Worm (Caenorhabditis elegans) whole organism, young adult: Measurements from ENCODE around the gene F41G3.21.

Experiments used
- B0035.1 ChIP-seq: sonication (generic microtip); optimal IDR thresholded peaks from 2 replicates; lab custom pipeline; 2016; ENCODE audit warnings: missing genetic modification characterization, mild to moderate bottlenecking, missing compliant biosample characterization, missing genotype, missing genetic modification reagents
- C17E4.6 ChIP-seq: fragments of 200-800 bp; sonication (Bioruptor generic); IDR thresholded peaks from 2 replicates; pipeline ENCODE4 v1.3.6; 2022; ENCODE audit warnings: missing genetic modification reagents, missing genetic modification characterization, missing compliant biosample characterization
- F49E8.2 ChIP-seq: sonication (generic microtip); optimal IDR thresholded peaks from 3 replicates; lab custom pipeline; 2017; ENCODE audit warnings: missing genetic modification characterization, mild to moderate bottlenecking, missing compliant biosample characterization, antibody characterized with exemption, moderate library complexity; ENCODE audit not compliant: insufficient read depth
- fkh-3 ChIP-seq: sonication (generic microtip); optimal IDR thresholded peaks from 2 replicates; lab custom pipeline; 2016; ENCODE audit warnings: mild to moderate bottlenecking, missing genetic modification characterization, missing compliant biosample characterization
- mxl-1 ChIP-seq: sonication (generic microtip); optimal IDR thresholded peaks from 2 replicates; lab custom pipeline; 2016; ENCODE audit warnings: missing genetic modification characterization, missing compliant biosample characterization
- pha-4 ChIP-seq: fragments of 150-350 bp; sonication (generic microtip); optimal IDR thresholded peaks from 2 replicates; lab custom pipeline; 2014; ENCODE audit warnings: missing biosample characterization, missing genetic modification reagents, missing genetic modification characterization
- unc-62 ChIP-seq: fragments of 150-350 bp; optimal IDR thresholded peaks from 2 replicates; lab custom pipeline; 2014; ENCODE audit warnings: missing biosample characterization, missing genetic modification reagents, missing genetic modification characterization
- ztf-3 ChIP-seq: fragments of 200-800 bp; sonication (Bioruptor generic); optimal IDR thresholded peaks from 2 replicates; lab custom pipeline; 2018; ENCODE audit warnings: mild to moderate bottlenecking, missing genetic modification characterization, missing compliant biosample characterization

DNA sequence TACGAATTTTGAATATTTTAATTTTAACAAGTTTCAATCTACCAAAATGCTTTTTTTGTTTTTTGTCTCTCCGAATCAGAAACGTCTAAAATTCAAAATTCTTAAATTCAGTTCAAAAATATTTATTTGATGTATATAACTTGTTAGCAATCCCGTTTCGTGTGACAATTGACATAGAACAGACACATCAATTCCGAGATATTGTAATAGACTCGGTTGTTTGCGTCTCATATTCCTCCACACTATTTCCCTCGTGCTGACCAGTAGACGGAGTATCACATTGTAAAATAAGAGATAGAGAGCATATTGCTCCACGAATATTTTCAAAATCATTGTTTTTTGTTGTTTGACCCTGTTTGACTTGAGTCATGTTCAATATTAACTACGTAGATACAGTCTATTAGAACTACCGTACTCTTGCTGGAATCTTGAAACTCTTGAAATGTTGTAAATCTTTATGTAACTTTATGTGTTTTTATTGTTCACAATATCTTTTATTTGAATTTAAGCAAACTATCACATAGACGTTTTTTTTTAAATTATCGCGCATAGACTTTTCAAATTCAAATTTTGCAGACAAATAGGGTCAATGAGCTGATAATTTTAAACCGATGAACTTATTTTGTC, 36.0 kb upstream of the F41G3.21 start, which contains the start of gene T13C2.3:
- no peak for TF ChIP-seq unc-62 (GFP tag; lab: Kevin White, UChicago)
- TF ChIP-seq fkh-3 (tag; lab: Kevin White, UChicago) = no peak
- no peak for TF ChIP-seq C17E4.6 (GFP tag; lab: Robert Waterston, UW)
- TF ChIP-seq pha-4 = no peak
- no peak for TF ChIP-seq F49E8.2 (tag; lab: Kevin White, UChicago)
- no peak for TF ChIP-seq mxl-1 (tag; lab: Kevin White, UChicago)
- no peak for TF ChIP-seq ztf-3 (GFP tag; lab: Kevin White, UChicago)
- no peak for TF ChIP-seq B0035.1 (tag; lab: Kevin White, UChicago)
